Fruit fly (Drosophila melanogaster): ENCODE measurements around the gene mus312.

mus312 gene

dm6 chr3L:7347984-7348631, 19.2 kb downstream of the mus312 start, which contains the start of the genes Srp19 and qm (continued):
- TF ChIP-seq crol (GFP tag; IDR thresholded peaks at IDR 0.05) (peak; percentile 99), CG17361 (GFP tag; IDR thresholded peaks at IDR 0.05) (peak; percentile 53; the same call in 2 of the 3 replicates), CG14710 (tag; optimal IDR thresholded peaks at IDR 0.05) (peak; percentile 60), trem (tag; optimal IDR thresholded peaks at IDR 0.05) (peak; percentile 6), CG8290 (GFP tag; optimal IDR thresholded peaks at IDR 0.05) (peak; percentile 45), CG8290 (tag; optimal IDR thresholded peaks at IDR 0.05) (peak in 1 of 2 experiments; percentile 49), btn (GFP tag; optimal IDR thresholded peaks at IDR 0.05) (no peak), sob (GFP tag; IDR thresholded peaks at IDR 0.05) (peak; percentile 59), Fer3 (tag; optimal IDR thresholded peaks at IDR 0.05) (peak; percentile 26), sc (optimal IDR thresholded peaks at IDR 0.05) (no peak), sc (GFP tag; optimal IDR thresholded peaks at IDR 0.05) (no peak), gem (tag; optimal IDR thresholded peaks at IDR 0.05) (peak; percentile 76), pita (GFP tag; optimal IDR thresholded peaks at IDR 0.05) (no peak), CG2202 (tag; optimal IDR thresholded peaks at IDR 0.05) (no peak), az2 (GFP tag; optimal IDR thresholded peaks at IDR 0.05) (peak; percentile 47), mld (GFP tag; IDR thresholded peaks at IDR 0.05; ENCODE audit: partially characterized antibody) (peak; percentile 59; the same call in 2 of the 3 replicates), phol (tag; optimal IDR thresholded peaks at IDR 0.05) (peak; percentile 68), CG18619 (GFP tag; optimal IDR thresholded peaks at IDR 0.05) (peak; percentile 13), CG9876 (GFP tag; optimal IDR thresholded peaks at IDR 0.05) (no peak), CG11093 (GFP tag; IDR thresholded peaks at IDR 0.05) (no peak), CG7786 (GFP tag; optimal IDR thresholded peaks at IDR 0.05) (peak; percentile 10), tio (GFP tag; optimal IDR thresholded peaks at IDR 0.05) (no peak), fd3F (GFP tag; optimal IDR thresholded peaks at IDR 0.05) (no peak), CG9609 (GFP tag; optimal IDR thresholded peaks at IDR 0.05) (no peak), gce (GFP tag; IDR thresholded peaks at IDR 0.05) (peak; percentile 73; the same call in 2 of the 3 replicates), CG6854 (GFP tag; optimal IDR thresholded peaks at IDR 0.05) (peak; percentile 59), Oaz (GFP tag; IDR thresholded peaks at IDR 0.05) (no peak), Sry-δ (GFP tag; optimal IDR thresholded peaks at IDR 0.05) (peak; percentile 94), zfh2 (GFP tag; optimal IDR thresholded peaks at IDR 0.05) (peak; percentile 76), Stat92E (GFP tag; optimal IDR thresholded peaks at IDR 0.05) (peak in 1 of 3 experiments; percentile 48), scrt (GFP tag; optimal IDR thresholded peaks at IDR 0.05) (no peak), slou (GFP tag; optimal IDR thresholded peaks at IDR 0.05) (peak; percentile 8), gfzf (GFP tag; optimal IDR thresholded peaks at IDR 0.05) (no peak), CG1233 (GFP tag; optimal IDR thresholded peaks at IDR 0.05) (peak; percentile 39), NFAT (GFP tag; IDR thresholded peaks at IDR 0.05) (no peak), CG18599 (GFP tag; optimal IDR thresholded peaks at IDR 0.05) (peak; percentile 36), ftz-f1 (GFP tag; optimal IDR thresholded peaks at IDR 0.05) (peak; percentile 87), inv (GFP tag; IDR thresholded peaks at IDR 0.05; ENCODE audit: partially characterized antibody) (peak; percentile 88), slbo (GFP tag; IDR thresholded peaks at IDR 0.05) (peak; percentile 67; the same call in 1 of the 2 replicates), maf-S (GFP tag; optimal IDR thresholded peaks at IDR 0.05) (peak; percentile 61), CG4282 (GFP tag; optimal IDR thresholded peaks at IDR 0.05) (no peak), hbn (GFP tag; IDR thresholded peaks at IDR 0.05; ENCODE audit: partially characterized antibody) (peak; percentile 72), Sox102F (GFP tag; optimal IDR thresholded peaks at IDR 0.05) (no peak), Hr39 (optimal IDR thresholded peaks at IDR 0.05) (no peak), grau (tag; optimal IDR thresholded peaks at IDR 0.05) (peak; percentile 20), CG34224 (GFP tag; IDR thresholded peaks at IDR 0.05; ENCODE audit: partially characterized antibody) (peak; percentile 70), lbe (GFP tag; optimal IDR thresholded peaks at IDR 0.05) (peak; percentile 18), slp2 (GFP tag; optimal IDR thresholded peaks at IDR 0.05) (no peak), Tbp (GFP tag; optimal IDR thresholded peaks at IDR 0.05) (no peak), HmgZ (tag; optimal IDR thresholded peaks at IDR 0.05) (peak; percentile 20)

All from whole organism, embryonic.